Fruit fly (Drosophila melanogaster): ENCODE results near the gene CG13720.

Gene CG13720

DNA sequence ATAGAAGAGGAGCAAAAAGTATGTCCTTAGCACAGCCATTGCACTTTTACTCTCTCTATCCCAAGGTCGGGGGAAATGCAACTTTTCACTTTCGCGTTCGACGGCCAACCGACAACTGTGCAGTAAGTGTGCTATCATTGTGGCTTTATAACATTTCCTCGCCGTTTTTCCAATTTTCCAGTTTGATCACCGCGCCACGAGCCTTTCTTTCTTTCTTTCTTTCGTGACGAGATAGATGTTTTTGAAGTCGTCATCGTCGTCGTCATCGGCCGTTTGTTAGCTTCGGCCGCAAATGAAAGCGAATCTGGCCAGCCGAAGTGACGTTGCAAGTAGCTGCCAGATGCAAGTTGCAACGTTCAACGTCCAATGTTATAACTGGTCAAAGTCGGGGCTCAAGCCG, at the start of gene CG13720:
TSS of gene CG13720 (minus strand) at position 101 of the 400 bp plus-strand sequence.
- no peak for TF ChIP-seq noc (tag; optimal IDR thresholded peaks at IDR 0.05)

DNA sequence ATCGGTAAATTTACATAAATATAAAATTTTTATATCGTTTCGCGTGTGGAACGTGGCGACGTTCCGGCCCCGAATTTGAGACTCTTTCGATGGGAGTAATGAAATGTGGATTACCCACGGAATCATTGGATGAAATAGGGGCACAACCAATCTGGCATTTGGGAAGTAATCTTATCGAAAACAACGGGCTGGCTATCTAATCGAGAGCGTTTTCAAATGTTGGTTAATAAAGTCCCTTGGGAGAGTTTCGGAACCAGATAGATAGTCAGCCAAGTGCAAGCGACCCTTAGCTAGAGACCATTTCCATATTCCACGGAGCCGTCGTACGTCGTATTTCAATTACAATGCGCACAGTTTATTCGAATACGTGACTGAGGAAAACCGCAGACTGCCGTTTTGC, 49.0 kb upstream of the CG13720 start:
- no peak for TF ChIP-seq noc (tag; optimal IDR thresholded peaks at IDR 0.05)

DNA sequence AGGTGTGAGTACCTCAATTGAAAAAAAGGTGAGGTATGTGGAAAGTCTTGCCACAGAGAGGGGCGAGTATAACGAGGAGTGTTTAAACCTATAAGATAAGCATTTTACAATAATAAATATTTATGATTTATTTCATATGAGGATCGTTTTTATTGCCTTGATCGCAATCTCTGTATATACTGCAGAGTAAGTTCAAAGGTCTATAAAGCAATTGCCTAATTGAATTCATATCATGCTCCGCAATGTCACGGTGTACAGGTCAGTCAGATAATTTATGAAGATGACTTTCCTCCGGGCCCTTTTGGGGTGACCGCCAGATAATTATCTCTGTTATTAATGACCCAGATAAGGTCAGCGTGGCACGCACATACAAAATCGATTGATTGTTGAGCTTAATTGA, 48.1 kb upstream of the CG13720 start:
- no peak for TF ChIP-seq noc (tag; optimal IDR thresholded peaks at IDR 0.05)

DNA sequence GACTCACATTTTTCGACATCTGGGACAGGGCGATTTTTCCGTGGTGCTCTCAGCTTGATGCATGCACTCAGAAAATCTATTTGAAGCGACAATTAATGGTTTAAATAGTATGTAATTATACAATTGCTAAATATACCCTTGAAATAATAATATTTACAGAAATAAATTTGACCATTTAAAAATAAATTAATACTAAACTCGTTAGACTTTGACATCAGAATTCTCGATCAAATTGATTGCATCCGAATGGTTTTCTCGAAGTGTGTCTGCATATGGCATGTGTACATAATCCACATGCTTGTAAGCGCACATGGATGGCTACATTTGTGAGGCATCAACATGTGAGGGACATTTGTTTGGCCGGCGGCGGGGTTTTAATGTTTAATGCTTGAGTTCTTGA, 46.4 kb upstream of the CG13720 start:
- no peak for TF ChIP-seq noc (tag; optimal IDR thresholded peaks at IDR 0.05)

DNA sequence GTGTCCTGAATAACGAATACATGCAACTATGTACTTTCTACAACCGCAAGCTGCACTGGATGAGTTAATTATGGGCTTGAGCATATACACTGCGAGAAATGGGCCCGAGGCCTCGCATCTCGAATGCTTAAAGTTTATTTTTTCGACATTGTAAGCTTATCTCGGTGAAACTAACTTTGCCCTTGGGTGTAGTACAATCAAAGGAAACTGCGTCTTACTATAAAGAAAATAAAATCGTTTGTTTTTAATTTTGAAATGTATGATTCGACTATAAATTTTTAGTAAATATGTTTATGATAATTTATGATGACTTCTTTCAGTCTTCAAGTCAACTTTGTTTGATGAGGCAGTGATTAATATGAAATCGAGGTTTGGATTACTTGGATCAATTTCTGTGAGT, 45.4 kb upstream of the CG13720 start:
- no peak for TF ChIP-seq noc (tag; optimal IDR thresholded peaks at IDR 0.05)

DNA sequence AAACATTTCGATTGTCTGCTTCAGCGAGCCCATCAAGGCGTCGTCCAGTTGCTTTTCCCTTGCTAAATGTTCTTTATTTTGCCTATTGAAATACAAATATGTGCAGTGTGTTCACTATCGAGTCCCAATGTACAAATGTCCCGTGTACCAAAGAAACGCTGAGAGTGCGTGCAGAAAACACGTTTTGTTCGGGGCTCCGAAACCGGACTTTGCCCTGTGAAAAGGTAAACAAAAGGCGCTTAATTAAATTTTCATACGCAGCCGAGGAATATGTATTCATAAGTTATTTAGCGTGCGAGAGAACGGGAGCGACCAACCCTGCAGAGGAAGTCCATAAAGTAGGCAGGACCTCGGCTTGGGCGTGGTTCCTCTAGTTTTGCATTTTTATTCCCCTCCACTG, 44.8 kb upstream of the CG13720 start:
- TF ChIP-seq noc (tag; optimal IDR thresholded peaks at IDR 0.05), result no peak

DNA sequence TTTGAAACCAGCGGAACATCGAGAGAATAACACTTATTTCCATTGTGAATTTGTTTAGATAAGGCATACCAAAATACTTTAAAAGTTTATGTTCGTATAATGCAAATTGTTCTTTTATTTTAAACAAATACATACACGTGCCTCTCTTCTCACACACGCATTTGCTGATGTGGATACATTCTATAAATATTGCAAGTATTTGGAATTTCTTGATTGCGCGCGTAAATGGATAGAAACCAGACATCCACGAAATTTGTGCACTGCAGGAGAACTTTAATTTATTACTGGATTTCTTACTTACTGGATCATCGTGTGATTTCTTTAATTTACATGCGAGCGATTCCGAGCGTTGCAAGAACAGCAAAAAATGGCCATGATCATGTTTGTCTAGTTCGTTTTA, 44.3 kb upstream of the CG13720 start:
- no peak for TF ChIP-seq noc (tag; optimal IDR thresholded peaks at IDR 0.05)

DNA sequence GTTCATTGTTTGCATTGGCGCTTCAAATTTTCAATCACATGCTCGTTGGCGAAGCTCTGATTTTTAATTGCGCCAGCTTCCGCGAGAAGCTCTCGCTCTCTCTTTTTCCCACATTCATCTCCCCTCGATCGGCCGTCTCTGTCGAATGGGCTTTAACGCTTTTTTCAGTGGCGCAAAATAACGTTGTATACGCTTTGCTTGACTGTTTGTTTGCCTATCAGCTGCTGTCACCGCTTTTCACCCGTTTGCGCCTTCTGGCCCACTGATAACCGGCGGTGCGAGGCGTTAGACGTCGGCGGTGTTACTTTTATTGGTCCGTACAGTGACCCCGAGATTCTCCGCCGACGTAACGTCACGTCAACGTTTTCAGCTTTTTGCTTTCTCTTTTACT, 43.5 kb upstream of the CG13720 start:
- TF ChIP-seq noc (tag; optimal IDR thresholded peaks at IDR 0.05), result no peak

DNA sequence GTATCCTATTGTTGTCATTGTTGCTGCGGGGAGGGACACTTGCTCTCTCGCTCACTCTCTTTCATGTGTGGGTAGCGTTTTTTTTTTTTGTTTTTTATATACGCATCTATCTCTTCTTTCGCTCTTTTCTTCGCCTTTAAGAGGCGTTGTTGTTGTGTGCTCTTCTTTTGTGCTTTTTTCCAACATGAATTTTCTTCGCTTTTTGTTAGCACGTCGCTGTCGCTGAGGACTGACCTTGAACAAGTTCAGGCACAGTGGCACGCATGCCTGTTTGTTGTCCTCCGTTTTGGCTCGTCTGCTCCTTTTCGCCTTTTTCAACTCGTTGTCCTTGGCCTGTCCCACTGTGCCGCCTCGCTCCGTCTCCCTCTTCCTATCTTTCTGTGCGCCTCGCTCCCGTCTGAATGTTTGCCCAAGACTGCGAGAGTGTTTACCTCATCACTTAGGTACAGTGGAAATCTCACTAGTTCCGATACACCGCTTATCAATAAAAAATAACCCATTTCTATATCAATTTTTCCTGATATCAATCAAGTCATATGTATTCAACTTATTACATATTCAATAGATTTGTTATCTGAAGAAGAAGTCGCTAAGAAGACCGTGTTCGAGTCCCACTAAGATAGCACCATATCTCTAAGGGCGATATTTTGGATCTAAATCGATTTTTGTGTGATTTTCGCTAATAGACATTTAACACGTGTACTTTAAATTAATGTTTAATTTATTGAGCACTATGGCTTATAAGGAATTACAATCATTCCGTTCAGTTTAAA, 42.9 kb upstream of the CG13720 start:
- TF ChIP-seq noc (tag; optimal IDR thresholded peaks at IDR 0.05), result peak; percentile 34

DNA sequence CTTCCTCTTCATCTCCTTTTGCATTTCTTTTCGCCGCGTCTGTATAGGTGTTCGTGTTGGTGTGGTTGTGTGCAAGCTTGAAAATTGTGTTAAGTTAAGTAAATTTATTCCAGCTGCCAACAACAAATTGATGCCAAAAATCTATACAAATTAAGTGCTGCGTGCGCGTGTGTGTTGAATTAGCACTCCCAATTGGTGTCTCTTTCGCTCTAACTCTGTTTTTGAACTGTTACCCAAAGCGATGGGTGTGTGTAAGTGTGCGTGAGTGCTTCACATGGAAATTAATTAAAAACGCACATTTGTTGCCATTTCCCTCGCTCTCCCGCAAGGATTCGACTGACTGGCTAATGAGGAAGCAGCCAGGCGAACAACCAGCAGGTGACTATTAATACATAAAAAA, 42.2 kb upstream of the CG13720 start:
- TF ChIP-seq noc (tag; optimal IDR thresholded peaks at IDR 0.05), result no peak

DNA sequence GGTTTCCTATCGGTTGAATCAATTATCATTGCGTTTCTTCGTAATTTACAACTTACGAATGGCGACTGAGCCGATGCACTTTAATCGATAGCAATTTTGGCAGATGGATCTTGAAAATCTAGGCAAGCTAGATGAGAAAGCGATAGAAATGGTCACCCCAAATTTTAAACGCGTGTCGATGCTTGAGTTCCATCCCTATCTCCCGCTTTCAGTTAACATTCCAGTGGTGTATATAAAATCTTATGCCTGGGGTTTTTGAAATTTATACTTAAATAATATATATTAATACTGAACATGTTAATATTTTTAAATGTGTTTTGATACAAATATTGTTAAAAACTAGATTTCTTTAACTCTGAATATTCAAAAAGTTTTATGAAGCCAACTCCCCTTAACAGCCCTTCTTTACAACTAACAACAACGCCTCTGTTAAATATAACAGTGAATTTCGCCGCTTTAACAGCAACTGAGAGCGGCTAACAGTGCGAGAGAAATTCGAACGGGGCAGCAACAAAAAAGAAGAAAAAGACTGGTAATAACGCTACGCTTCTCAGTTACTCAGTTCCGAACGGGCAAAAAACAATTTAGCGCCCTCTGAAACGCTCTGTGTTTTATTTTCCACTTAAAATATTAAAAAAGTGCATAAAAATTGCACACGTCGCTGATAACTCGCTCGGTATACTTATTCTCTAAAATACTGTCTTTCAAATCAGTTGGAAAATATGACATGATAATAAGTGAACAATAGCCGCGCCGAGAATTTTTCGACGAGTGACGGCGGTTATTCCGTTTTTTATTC, 41.5 kb upstream of the CG13720 start, which contains the start of gene CG11357:
TSS of gene CG11357 (plus strand) at position 479 of the 799 bp plus-strand sequence.
- TF ChIP-seq noc (tag; optimal IDR thresholded peaks at IDR 0.05), result peak; percentile 97

DNA sequence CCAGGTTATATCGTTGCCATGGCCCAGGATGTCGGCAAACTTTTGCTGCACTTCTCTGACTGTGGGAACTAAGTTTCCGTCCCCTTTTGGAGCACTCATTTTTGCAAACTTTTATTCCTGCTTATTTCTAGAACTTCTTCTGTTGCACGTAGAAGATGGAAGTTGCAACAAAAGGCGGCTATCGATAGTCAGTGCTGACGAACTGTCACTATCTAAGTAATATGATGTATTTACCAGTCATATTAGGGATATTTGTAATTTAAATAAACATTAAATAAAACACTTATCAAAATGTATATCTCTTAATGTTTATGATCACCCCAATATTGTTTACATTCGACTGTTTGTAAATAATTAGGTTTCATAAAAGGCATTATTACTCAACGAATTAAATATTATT, 40.8 kb upstream of the CG13720 start, which contains the start of gene CG32243:
TSS of gene CG32243 (minus strand) at position 175 of the 400 bp plus-strand sequence.
- no peak for TF ChIP-seq noc (tag; optimal IDR thresholded peaks at IDR 0.05)

DNA sequence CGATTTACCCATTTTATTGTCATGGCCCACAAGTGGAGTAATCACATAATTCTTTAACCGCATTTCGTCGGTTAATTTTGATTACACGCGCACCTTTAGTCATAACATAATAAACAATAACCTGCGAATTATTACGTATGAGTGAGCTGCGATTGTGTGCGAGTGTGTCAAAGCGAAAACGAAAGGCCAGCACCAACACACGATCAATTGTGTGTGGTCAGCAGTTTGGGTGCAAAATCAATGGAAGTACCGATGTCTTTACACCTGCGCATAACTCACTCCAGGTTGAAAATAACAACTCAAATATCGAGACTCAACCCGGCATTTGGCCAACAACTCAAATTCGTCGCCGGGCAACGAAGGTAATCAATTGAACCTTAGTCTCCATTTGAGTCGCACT, 34.2 kb upstream of the CG13720 start:
- TF ChIP-seq noc (tag; optimal IDR thresholded peaks at IDR 0.05), result no peak

DNA sequence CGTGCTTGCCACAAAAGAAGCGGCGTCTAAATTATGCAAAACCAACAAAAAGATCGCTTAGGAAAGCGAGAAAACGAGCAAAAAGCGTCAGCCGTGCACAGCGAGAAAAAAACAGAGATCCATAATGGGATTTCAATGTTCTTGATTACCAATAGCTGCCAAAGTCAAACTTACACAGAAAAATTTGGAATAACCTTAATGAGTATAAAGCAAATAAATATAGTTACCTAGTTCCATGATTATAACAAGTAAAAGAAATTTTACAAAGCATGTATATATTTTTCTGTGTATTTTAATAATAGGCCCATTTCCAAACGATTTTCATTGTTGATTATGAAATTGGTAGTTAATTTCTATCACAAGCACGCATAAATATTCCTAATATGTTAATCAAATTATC, 33.6 kb upstream of the CG13720 start:
- TF ChIP-seq noc (tag; optimal IDR thresholded peaks at IDR 0.05), result no peak

DNA sequence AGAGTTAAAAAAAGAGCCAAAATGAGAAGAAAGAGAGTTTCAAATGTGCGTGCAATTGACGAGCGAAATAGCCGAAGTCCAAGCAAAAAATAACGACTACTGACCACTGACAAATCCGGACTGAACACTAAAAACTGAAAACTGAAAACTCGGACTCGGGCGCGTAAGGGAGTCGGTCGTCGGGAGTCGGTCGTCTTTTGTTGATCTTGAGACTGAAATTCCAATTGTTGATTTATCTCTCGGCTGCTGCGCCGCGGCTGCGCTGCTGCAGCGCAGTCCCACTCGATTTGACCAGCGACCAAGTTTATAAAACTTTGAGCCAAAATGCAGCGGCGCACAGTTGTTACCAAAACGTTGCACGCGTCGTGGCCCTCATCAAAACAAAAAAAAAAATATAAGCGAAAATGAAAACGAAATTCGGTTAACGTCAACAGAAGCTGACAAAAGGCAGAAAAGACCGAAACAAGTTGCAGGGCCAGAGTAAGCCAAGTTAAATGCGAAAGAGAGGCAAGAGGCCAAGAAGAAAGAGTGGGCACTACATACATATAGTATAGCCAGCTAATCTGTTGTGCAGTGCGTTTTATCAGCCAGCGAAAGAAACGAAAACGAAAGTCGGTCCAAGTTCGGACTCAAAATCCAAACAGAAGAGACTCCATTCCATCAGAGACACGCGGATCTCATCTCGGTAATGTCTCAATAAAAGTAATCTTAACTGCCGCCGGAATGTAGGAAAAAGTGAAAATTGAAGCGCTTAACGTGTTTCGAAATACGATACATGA, 32.7 kb upstream of the CG13720 start, which contains the start of gene CG11353:
TSS of gene CG11353 (plus strand) at position 330 of the 779 bp plus-strand sequence.
- TF ChIP-seq noc (tag; optimal IDR thresholded peaks at IDR 0.05), result no peak

DNA sequence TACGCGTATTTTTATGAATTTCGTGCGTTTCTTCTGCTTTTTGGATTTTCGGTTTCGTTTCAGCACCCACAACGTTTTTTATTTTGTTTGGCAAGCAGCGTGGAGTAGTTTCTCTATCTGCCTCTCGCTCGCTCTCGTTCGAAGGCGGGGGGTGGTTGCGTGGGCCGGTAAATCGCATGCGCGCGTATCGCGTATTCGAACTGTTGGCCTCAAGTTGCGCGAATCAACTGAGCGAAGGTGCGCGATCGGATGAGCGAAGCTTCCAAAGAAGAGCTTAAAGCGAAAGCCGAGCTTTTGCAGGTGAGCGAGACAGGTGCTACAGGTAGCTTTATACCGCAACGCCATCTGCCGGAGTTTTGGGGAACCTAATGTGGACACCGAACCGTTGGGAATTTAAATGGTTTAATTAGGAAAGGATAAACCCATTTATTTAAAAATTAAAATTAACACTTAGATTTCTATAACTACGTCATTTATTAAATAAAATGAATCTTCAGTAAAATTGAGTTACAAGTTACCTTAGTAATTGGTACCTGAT, 31.7 kb upstream of the CG13720 start, which contains the start of gene Tie:
TSS of gene Tie (minus strand) at position 205 of the 538 bp plus-strand sequence.
- no peak for TF ChIP-seq noc (tag; optimal IDR thresholded peaks at IDR 0.05)

Measured in whole organism, larva.